Worm (Caenorhabditis elegans) whole organism, young adult: ENCODE measurements around the gene daz-1.

Experiments
- B0336.3 ChIP-seq: fragments of 200-800 bp; sonication (Bioruptor generic); IDR thresholded peaks from 2 replicates; pipeline ENCODE4 v1.3.6; 2022; ENCODE audit warnings: missing genetic modification characterization, missing compliant biosample characterization
- D2030.7 ChIP-seq: fragments of 200-800 bp; sonication (Bioruptor generic); IDR thresholded peaks from 2 replicates; pipeline ENCODE4 v1.3.6; 2022; ENCODE audit warnings: missing genetic modification reagents, missing genetic modification characterization, missing compliant biosample characterization
- F33H1.4 ChIP-seq: fragments of 200-800 bp; sonication (Bioruptor generic); IDR thresholded peaks from 2 replicates; pipeline ENCODE4 v1.3.6; 2022; ENCODE audit warnings: missing genetic modification reagents, missing genetic modification characterization, missing compliant biosample characterization
- F49E8.2 ChIP-seq: sonication (generic microtip); optimal IDR thresholded peaks from 3 replicates; lab custom pipeline; 2017; ENCODE audit warnings: missing genetic modification characterization, mild to moderate bottlenecking, missing compliant biosample characterization, antibody characterized with exemption, moderate library complexity; ENCODE audit not compliant: insufficient read depth
- F52B5.7 ChIP-seq: sonication (generic microtip); optimal IDR thresholded peaks from 2 replicates; lab custom pipeline; 2016; ENCODE audit warnings: mild to moderate bottlenecking, missing genetic modification characterization, missing compliant biosample characterization
- T07F8.4 ChIP-seq: sonication (generic microtip); optimal IDR thresholded peaks from 2 replicates; lab custom pipeline; 2016; ENCODE audit warnings: mild to moderate bottlenecking, missing genetic modification characterization, moderate library complexity, missing compliant biosample characterization
- Y67H2A.10 ChIP-seq: fragments of 200-800 bp; sonication (Bioruptor generic); conservative IDR thresholded peaks from 2 replicates; pipeline ENCODE4 v1.3.6; 2022; ENCODE audit warnings: missing genetic modification reagents, missing genetic modification characterization, missing compliant biosample characterization
- ZK185.1 ChIP-seq: sonication (generic microtip); optimal IDR thresholded peaks from 2 replicates; lab custom pipeline; 2016; ENCODE audit warnings: mild to moderate bottlenecking, missing genetic modification characterization, missing compliant biosample characterization; ENCODE audit not compliant: poor library complexity, severe bottlenecking
- aptf-2 ChIP-seq: fragments of 200-800 bp; sonication (Bioruptor generic); conservative IDR thresholded peaks from 2 replicates; pipeline ENCODE4 v1.3.6; 2022; ENCODE audit warnings: missing genetic modification reagents, missing genetic modification characterization, missing compliant biosample characterization
- attf-3 ChIP-seq: fragments of 200-800 bp; sonication (Bioruptor generic); conservative IDR thresholded peaks from 2 replicates; pipeline ENCODE4 v1.3.6; 2022; ENCODE audit warnings: missing genetic modification reagents, missing genetic modification characterization, missing compliant biosample characterization
- attf-5 ChIP-seq: fragments of 200-800 bp; sonication (Bioruptor generic); optimal IDR thresholded peaks from 2 replicates; lab custom pipeline; 2018; ENCODE audit warnings: mild to moderate bottlenecking, missing genetic modification characterization, missing compliant biosample characterization
- cebp-1 ChIP-seq, 2 experiments: fragments of 200-800 bp in 1 of 2; sonication (Bioruptor generic) in 1 of 2; sonication (generic microtip) in 1 of 2; IDR thresholded peaks in 1 of 2; optimal IDR thresholded peaks in 1 of 2; 2 replicates each; pipeline versions ENCODE4 v1.3.6 to Lab custom; 2017 to 2022; ENCODE audit warnings: missing compliant biosample characterization in 2 of 2, missing genetic modification characterization in 2 of 2, mild to moderate bottlenecking in 1 of 2, missing genetic modification reagents in 1 of 2, moderate library complexity in 1 of 2
- ceh-40 ChIP-seq: fragments of 200-800 bp; sonication (Bioruptor generic); IDR thresholded peaks from 2 replicates; pipeline ENCODE4 v1.3.6; 2022; ENCODE audit warnings: missing genetic modification characterization, missing compliant biosample characterization
- dpff-1 ChIP-seq: sonication (generic microtip); optimal IDR thresholded peaks from 2 replicates; lab custom pipeline; 2017; ENCODE audit warnings: mild to moderate bottlenecking, missing genetic modification characterization, missing compliant biosample characterization
- egrh-3 ChIP-seq: fragments of 200-800 bp; sonication (Bioruptor generic); IDR thresholded peaks from 2 replicates; pipeline ENCODE4 v1.3.6; 2022; ENCODE audit warnings: missing genetic modification reagents, missing genetic modification characterization, missing compliant biosample characterization
- ekl-4 ChIP-seq: fragments of 200-800 bp; sonication (Bioruptor generic); IDR thresholded peaks from 2 replicates; pipeline ENCODE4 v1.3.6; 2022; ENCODE audit warnings: missing genetic modification reagents, missing genetic modification characterization, missing compliant biosample characterization
- hmg-1.2 ChIP-seq: fragments of 200-800 bp; sonication (Bioruptor generic); IDR thresholded peaks from 2 replicates; pipeline ENCODE4 v1.3.6; 2022; ENCODE audit warnings: missing genetic modification reagents, missing genetic modification characterization, missing compliant biosample characterization
- lin-26 ChIP-seq: fragments of 200-800 bp; sonication (Bioruptor generic); IDR thresholded peaks from 2 replicates; pipeline ENCODE4 v1.3.6; 2022; ENCODE audit warnings: missing genetic modification reagents, missing genetic modification characterization, missing compliant biosample characterization
- lin-35 ChIP-seq, 3 experiments: fragments of 150-350 bp in 2 of 3; sonication (generic microtip) in 1 of 3; optimal IDR thresholded peaks; 2 replicates each; lab custom pipeline; 2014 to 2018; ENCODE audit warnings: missing biosample characterization in 3 of 3, missing genetic modification characterization in 3 of 3, missing genetic modification reagents in 3 of 3
- lin-40 ChIP-seq: sonication (generic microtip); optimal IDR thresholded peaks from 2 replicates; lab custom pipeline; 2016; ENCODE audit warnings: missing genetic modification characterization, mild to moderate bottlenecking, missing compliant biosample characterization, missing genotype, missing genetic modification reagents
- lin-54 ChIP-seq: fragments of 200-800 bp; sonication (Bioruptor generic); optimal IDR thresholded peaks from 2 replicates; lab custom pipeline; 2018; ENCODE audit warnings: mild to moderate bottlenecking, missing genetic modification characterization, missing compliant biosample characterization
- madf-6 ChIP-seq: fragments of 200-800 bp; sonication (Bioruptor generic); IDR thresholded peaks from 2 replicates; pipeline ENCODE4 v1.3.6; 2022; ENCODE audit warnings: missing genetic modification reagents, missing genetic modification characterization, missing compliant biosample characterization
- madf-8 ChIP-seq: fragments of 200-800 bp; sonication (Bioruptor generic); conservative IDR thresholded peaks from 2 replicates; pipeline ENCODE4 v1.3.6; 2022; ENCODE audit warnings: missing genetic modification reagents, missing genetic modification characterization, missing compliant biosample characterization
- nfyb-1 ChIP-seq: fragments of 200-800 bp; sonication (Bioruptor generic); IDR thresholded peaks from 2 replicates; pipeline ENCODE4 v1.3.6; 2022; ENCODE audit warnings: missing genetic modification reagents, missing genetic modification characterization, missing compliant biosample characterization
- nhr-27 ChIP-seq: fragments of 200-800 bp; sonication (Bioruptor generic); optimal IDR thresholded peaks from 2 replicates; lab custom pipeline; 2018; ENCODE audit warnings: mild to moderate bottlenecking, missing genetic modification characterization, moderate library complexity, missing compliant biosample characterization
- pbrm-1 ChIP-seq: fragments of 200-800 bp; sonication (Bioruptor generic); IDR thresholded peaks from 2 replicates; pipeline ENCODE4 v1.3.6; 2022; ENCODE audit warnings: missing genetic modification reagents, missing genetic modification characterization, missing compliant biosample characterization
- pha-4 ChIP-seq: fragments of 150-350 bp; sonication (generic microtip); optimal IDR thresholded peaks from 2 replicates; lab custom pipeline; 2014; ENCODE audit warnings: missing biosample characterization, missing genetic modification reagents, missing genetic modification characterization
- sea-2 ChIP-seq: fragments of 200-800 bp; sonication (Bioruptor generic); IDR thresholded peaks from 2 replicates; pipeline ENCODE4 v1.3.6; 2022; ENCODE audit warnings: missing genetic modification characterization, missing compliant biosample characterization
- snpc-1.1 ChIP-seq: sonication (generic microtip); optimal IDR thresholded peaks from 2 replicates; lab custom pipeline; 2017; ENCODE audit warnings: missing genetic modification characterization, mild to moderate bottlenecking, missing compliant biosample characterization, antibody characterized with exemption, moderate library complexity, missing genotype, missing genetic modification reagents; ENCODE audit not compliant: insufficient read depth
- snpc-4 ChIP-seq, 5 experiments: fragments of 150-350 bp in 1 of 5; sonication (generic microtip) in 4 of 5; optimal IDR thresholded peaks; 2 replicates each; lab custom pipeline; 2014 to 2018; ENCODE audit warnings: missing genetic modification characterization in 5 of 5, missing biosample characterization in 3 of 5, antibody characterized with exemption in 2 of 5, mild to moderate bottlenecking in 2 of 5, missing compliant biosample characterization in 2 of 5, missing genotype in 2 of 5, moderate library complexity in 2 of 5, missing genetic modification reagents in 1 of 5
- tbp1 ChIP-seq: fragments of 200-800 bp; sonication (Bioruptor generic); optimal IDR thresholded peaks from 2 replicates; lab custom pipeline; 2018; ENCODE audit warnings: mild to moderate bottlenecking, missing genetic modification characterization, missing compliant biosample characterization
- xnd-1 ChIP-seq: sonication (generic microtip); optimal IDR thresholded peaks from 2 replicates; lab custom pipeline; 2016; ENCODE audit warnings: missing genotype, missing genetic modification reagents, missing genetic modification characterization, missing compliant biosample characterization
- zim-3 ChIP-seq: sonication (generic microtip); optimal IDR thresholded peaks from 2 replicates; lab custom pipeline; 2017; ENCODE audit warnings: mild to moderate bottlenecking, missing genetic modification characterization, moderate library complexity, missing compliant biosample characterization
- ztf-25 ChIP-seq: fragments of 200-800 bp; sonication (Bioruptor generic); IDR thresholded peaks from 2 replicates; pipeline ENCODE4 v1.3.6; 2022; ENCODE audit warnings: missing genetic modification reagents, missing genetic modification characterization, missing compliant biosample characterization

daz-1 gene

ce11 chrII:5473946-5474423 is 17.9 kb downstream of the daz-1 start, which contains the start of gene mrps-16 (continued):
- TF ChIP-seq cebp-1 (GFP tag; IDR thresholded peaks at IDR 0.05; lab: Robert Waterston, UW) (no peak), cebp-1 (tag; optimal IDR thresholded peaks at IDR 0.05; lab: Kevin White, UChicago) (peak; percentile 28), pha-4 (tag; lab: Kevin White, UChicago) (no peak), nfyb-1 (GFP tag; lab: Robert Waterston, UW) (no peak), snpc-4 (GFP tag; optimal IDR thresholded peaks at IDR 0.05; lab: Kevin White, UChicago) (peak; percentile 17), snpc-4 (tag; optimal IDR thresholded peaks at IDR 0.05; lab: Kevin White, UChicago) (peak in 2 of 4 experiments; percentile 23 to 50), D2030.7 (GFP tag; lab: Robert Waterston, UW) (peak; percentile 55; the same call in 1 of the 2 replicates), T07F8.4 (tag; lab: Kevin White, UChicago) (no peak), ztf-25 (GFP tag; lab: Robert Waterston, UW) (no peak), pbrm-1 (GFP tag; lab: Robert Waterston, UW) (0 out of 2 replicates have a peak, but pooled peaks have one; percentile 19), madf-6 (GFP tag; lab: Robert Waterston, UW) (peak; percentile 83), sea-2 (GFP tag; lab: Robert Waterston, UW) (no peak), aptf-2 (GFP tag; lab: Robert Waterston, UW) (no peak), xnd-1 (tag; lab: Kevin White, UChicago) (peak; percentile 18), snpc-1.1 (tag; lab: Kevin White, UChicago) (peak; percentile 17), tbp1 (GFP tag; lab: Kevin White, UChicago) (peak; percentile 25), attf-5 (GFP tag; lab: Kevin White, UChicago) (no peak), lin-26 (GFP tag; lab: Robert Waterston, UW) (no peak), madf-8 (GFP tag; lab: Robert Waterston, UW) (peak; percentile 43), ekl-4 (GFP tag; lab: Robert Waterston, UW) (no peak), zim-3 (tag; lab: Kevin White, UChicago) (no peak)

- TF ChIP-seq lin-54 (GFP tag; lab: Kevin White, UChicago) (no peak), snpc-4 (GFP tag; optimal IDR thresholded peaks at IDR 0.05; lab: Kevin White, UChicago) (no peak), snpc-4 (tag; optimal IDR thresholded peaks at IDR 0.05; lab: Kevin White, UChicago) (no peak), F49E8.2 (tag; lab: Kevin White, UChicago) (no peak), nhr-27 (tag; lab: Kevin White, UChicago) (no peak), pha-4 (tag; lab: Kevin White, UChicago) (no peak), ztf-25 (GFP tag; lab: Robert Waterston, UW) (no peak), aptf-2 (GFP tag; lab: Robert Waterston, UW) (no peak), F52B5.7 (no peak), attf-3 (no peak), madf-6 (GFP tag; lab: Robert Waterston, UW) (no peak), T07F8.4 (tag; lab: Kevin White, UChicago) (no peak), sea-2 (GFP tag; lab: Robert Waterston, UW) (no peak), Y67H2A.10 (no peak), dpff-1 (tag; lab: Kevin White, UChicago) (no peak)
These were observed 18.8 kb downstream of the daz-1 start, which contains the start of gene ilcr-2 for ce11 chrII:5474946-5475345. Gene ilcr-2, plus strand, starts transcription at chrII:5475246.

ce11 chrII:5478318-5478717 is 22.2 kb downstream of the daz-1 start, which contains the start of gene F56D1.1:
Gene F56D1.1, plus strand, starts transcription at chrII:5478618.
- TF ChIP-seq ZK185.1 (tag; lab: Kevin White, UChicago): no peak
- no peak for TF ChIP-seq B0336.3 (GFP tag; lab: Robert Waterston, UW)
- TF ChIP-seq ztf-25 (GFP tag; lab: Robert Waterston, UW): no peak
- TF ChIP-seq lin-35 (GFP tag; optimal IDR thresholded peaks at IDR 0.05; lab: Kevin White, UChicago): no peak
- TF ChIP-seq lin-40 (tag; lab: Kevin White, UChicago): no peak
- no peak for TF ChIP-seq F33H1.4 (GFP tag; lab: Robert Waterston, UW)
- TF ChIP-seq hmg-1.2: no peak
- no peak for TF ChIP-seq ceh-40 (GFP tag; lab: Robert Waterston, UW)
- TF ChIP-seq egrh-3 (GFP tag; lab: Robert Waterston, UW): no peak
